Fruit fly (Drosophila melanogaster): Measurements from ENCODE around the gene CG3631.

dm6 chr3R:14878145-14878544 lies 1.1 kb upstream of the CG3631 start:
- TF ChIP-seq CG8478 (optimal IDR thresholded peaks at IDR 0.05) (no peak), Dll (optimal IDR thresholded peaks at IDR 0.05) (no peak), usp (GFP tag; optimal IDR thresholded peaks at IDR 0.05) (no peak), psq (optimal IDR thresholded peaks at IDR 0.05) (no peak), EcR (GFP tag; optimal IDR thresholded peaks at IDR 0.05) (no peak)

Data from whole organism.